Worm (Caenorhabditis elegans) whole organism, L1 larva: ENCODE data around the gene mat-2.

Source experiments
- C04F5.9 ChIP-seq: sonication (generic microtip); optimal IDR thresholded peaks from 2 replicates; lab custom pipeline; 2016; ENCODE audit warnings: missing genetic modification characterization, missing compliant biosample characterization
- C16A3.4 ChIP-seq: fragments of 150-350 bp; optimal IDR thresholded peaks from 2 replicates; lab custom pipeline; 2014; ENCODE audit warnings: missing biosample characterization, missing genetic modification characterization
- F16B12.6 ChIP-seq: fragments of 150-350 bp; optimal IDR thresholded peaks from 2 replicates; lab custom pipeline; 2014; ENCODE audit warnings: missing biosample characterization, missing genetic modification characterization
- Y116A8C.19 ChIP-seq: sonication (generic microtip); optimal IDR thresholded peaks from 2 replicates; lab custom pipeline; 2016; ENCODE audit warnings: missing compliant biosample characterization, missing genetic modification characterization, borderline replicate concordance
- ama-1 ChIP-seq: fragments of 150-350 bp; optimal IDR thresholded peaks from 2 replicates; lab custom pipeline; 2014
- ceh-8 ChIP-seq: fragments of 200-800 bp; sonication (Bioruptor generic); optimal IDR thresholded peaks from 2 replicates; lab custom pipeline; 2018; ENCODE audit warnings: mild to moderate bottlenecking, missing genetic modification characterization, moderate library complexity, missing compliant biosample characterization
- ceh-82 ChIP-seq, 3 experiments: fragments of 150-350 bp in 1 of 3; sonication (generic microtip) in 2 of 3; optimal IDR thresholded peaks; 2 replicates each; lab custom pipeline; 2014 to 2017; ENCODE audit warnings: missing biosample characterization in 3 of 3, missing genetic modification characterization in 3 of 3
- ceh-88 ChIP-seq: fragments of 200-800 bp; sonication (Bioruptor generic); IDR thresholded peaks from 2 replicates; pipeline ENCODE4 v1.3.6; 2022; ENCODE audit warnings: missing genetic modification characterization, missing compliant biosample characterization
- dpl-1 ChIP-seq, 3 experiments: fragments of 150-350 bp in 2 of 3; sonication (generic microtip) in 1 of 3; optimal IDR thresholded peaks; 2 replicates each; lab custom pipeline; 2014 to 2017; ENCODE audit warnings: missing biosample characterization in 3 of 3, missing genetic modification characterization in 3 of 3, missing genetic modification reagents in 3 of 3
- efl-1 ChIP-seq, 4 experiments: fragments of 150-350 bp; optimal IDR thresholded peaks in 3 of 4; peaks in 1 of 4; 1 replicate in 1 of 4; 2 replicates in 3 of 4; lab custom pipeline; 2014; ENCODE audit warnings: missing biosample characterization in 2 of 4, missing genetic modification characterization in 2 of 4, missing genetic modification reagents in 2 of 4
- egl-13 ChIP-seq: sonication (generic microtip); optimal IDR thresholded peaks from 2 replicates; lab custom pipeline; 2016; ENCODE audit warnings: missing genotype, missing genetic modification reagents, missing genetic modification characterization, missing compliant biosample characterization
- egl-27 ChIP-seq, 2 experiments: fragments of 150-350 bp in 1 of 2; sonication (generic microtip); optimal IDR thresholded peaks; 3 replicates each; lab custom pipeline; 2017 to 2018; ENCODE audit warnings: missing biosample characterization in 2 of 2, missing genetic modification characterization in 2 of 2, missing genetic modification reagents in 2 of 2
- elt-2 ChIP-seq: sonication (generic microtip); optimal IDR thresholded peaks from 2 replicates; lab custom pipeline; 2016; ENCODE audit warnings: missing genetic modification characterization, mild to moderate bottlenecking, inconsistent platforms, missing compliant biosample characterization, missing genetic modification reagents
- elt-3 ChIP-seq, 6 experiments: fragments of 150-350 bp in 1 of 6; sonication (generic microtip); optimal IDR thresholded peaks; 2 replicates each; lab custom pipeline; 2017 to 2018; ENCODE audit warnings: missing biosample characterization in 6 of 6, missing genetic modification characterization in 6 of 6, inconsistent platforms in 1 of 6
- fkh-4 ChIP-seq: sonication (generic microtip); optimal IDR thresholded peaks from 2 replicates; lab custom pipeline; 2016; ENCODE audit warnings: missing compliant biosample characterization, missing genetic modification characterization, borderline replicate concordance
- fkh-8 ChIP-seq: sonication (generic microtip); optimal IDR thresholded peaks from 2 replicates; lab custom pipeline; 2016; ENCODE audit warnings: mild to moderate bottlenecking, missing genetic modification characterization, missing compliant biosample characterization
- fos-1 ChIP-seq: fragments of 150-350 bp; optimal IDR thresholded peaks from 2 replicates; lab custom pipeline; 2014; ENCODE audit warnings: missing biosample characterization, missing genetic modification characterization
- hlh-4 ChIP-seq: sonication (generic microtip); optimal IDR thresholded peaks from 2 replicates; lab custom pipeline; 2016; ENCODE audit warnings: mild to moderate bottlenecking, missing genetic modification characterization, missing compliant biosample characterization
- irx-1 ChIP-seq: sonication (generic microtip); optimal IDR thresholded peaks from 2 replicates; lab custom pipeline; 2016; ENCODE audit warnings: missing genetic modification characterization, missing compliant biosample characterization
- jun-1 ChIP-seq: fragments of 150-350 bp; optimal IDR thresholded peaks from 2 replicates; lab custom pipeline; 2014; ENCODE audit warnings: missing biosample characterization, missing genetic modification reagents, missing genetic modification characterization
- lin-14 ChIP-seq: fragments of 200-800 bp; sonication (Bioruptor generic); optimal IDR thresholded peaks from 2 replicates; lab custom pipeline; 2018; ENCODE audit warnings: mild to moderate bottlenecking, missing genetic modification characterization, moderate library complexity, missing compliant biosample characterization
- lin-15B ChIP-seq: fragments of 150-350 bp; sonication (generic microtip); optimal IDR thresholded peaks from 3 replicates; lab custom pipeline; 2014; ENCODE audit warnings: missing biosample characterization, missing genetic modification characterization
- lin-39 ChIP-seq: fragments of 150-350 bp; optimal IDR thresholded peaks from 2 replicates; lab custom pipeline; 2014; ENCODE audit warnings: missing biosample characterization, missing genetic modification reagents, missing genetic modification characterization
- lsy-2 ChIP-seq, 2 experiments: fragments of 150-350 bp; optimal IDR thresholded peaks; 2 replicates each; lab custom pipeline; 2014; ENCODE audit warnings: missing biosample characterization in 2 of 2, missing genetic modification characterization in 2 of 2
- mab-9 ChIP-seq: fragments of 200-800 bp; sonication (Bioruptor generic); IDR thresholded peaks from 2 replicates; pipeline ENCODE4 v1.3.6; 2022; ENCODE audit warnings: missing genetic modification reagents, missing genetic modification characterization, missing compliant biosample characterization
- mdl-1 ChIP-seq, 2 experiments: fragments of 150-350 bp; optimal IDR thresholded peaks; 2 replicates each; lab custom pipeline; 2014 to 2017; ENCODE audit warnings: missing biosample characterization in 2 of 2, missing genetic modification characterization in 2 of 2, inconsistent platforms in 1 of 2
- mep-1 ChIP-seq: fragments of 150-350 bp; optimal IDR thresholded peaks from 2 replicates; lab custom pipeline; 2014; ENCODE audit warnings: missing biosample characterization, missing genetic modification characterization
- nhr-12 ChIP-seq: sonication (generic microtip); optimal IDR thresholded peaks from 2 replicates; lab custom pipeline; 2017; ENCODE audit warnings: missing biosample characterization, missing genetic modification characterization
- nhr-19 ChIP-seq: fragments of 200-800 bp; sonication (Bioruptor generic); conservative IDR thresholded peaks from 2 replicates; pipeline ENCODE4 v1.3.6; 2022; ENCODE audit warnings: missing genetic modification characterization, missing compliant biosample characterization
- nhr-20 ChIP-seq: sonication (generic microtip); optimal IDR thresholded peaks from 2 replicates; lab custom pipeline; 2016; ENCODE audit warnings: mild to moderate bottlenecking, missing genetic modification characterization, missing compliant biosample characterization
- nhr-47 ChIP-seq: sonication (generic microtip); optimal IDR thresholded peaks from 2 replicates; lab custom pipeline; 2016; ENCODE audit warnings: mild to moderate bottlenecking, missing genetic modification characterization, moderate library complexity, missing compliant biosample characterization
- nhr-71 ChIP-seq: sonication (generic microtip); optimal IDR thresholded peaks from 2 replicates; lab custom pipeline; 2016; ENCODE audit warnings: mild to moderate bottlenecking, missing genetic modification characterization, moderate library complexity, missing compliant biosample characterization
- nhr-76 ChIP-seq: sonication (generic microtip); optimal IDR thresholded peaks from 2 replicates; lab custom pipeline; 2017; ENCODE audit warnings: missing biosample characterization, missing genetic modification characterization
- nhr-77 ChIP-seq: fragments of 150-350 bp; optimal IDR thresholded peaks from 2 replicates; lab custom pipeline; 2014; ENCODE audit warnings: missing biosample characterization, missing genetic modification characterization
- nhr-84 ChIP-seq: sonication (generic microtip); optimal IDR thresholded peaks from 2 replicates; lab custom pipeline; 2017; ENCODE audit warnings: missing biosample characterization, missing genetic modification characterization
- nhr-85 ChIP-seq: sonication (generic microtip); peaks from one replicate; lab custom pipeline; 2016; ENCODE audit warnings: missing genetic modification characterization, inconsistent platforms, missing compliant biosample characterization
- pax-3 ChIP-seq: fragments of 200-800 bp; sonication (Bioruptor generic); optimal IDR thresholded peaks from 2 replicates; lab custom pipeline; 2018; ENCODE audit warnings: mild to moderate bottlenecking, missing genetic modification characterization, moderate library complexity, missing compliant biosample characterization
- rnt-1 ChIP-seq: sonication (generic microtip); optimal IDR thresholded peaks from 2 replicates; lab custom pipeline; 2016; ENCODE audit warnings: mild to moderate bottlenecking, missing genetic modification characterization, moderate library complexity, missing compliant biosample characterization
- skn-1 ChIP-seq: fragments of 150-350 bp; optimal IDR thresholded peaks from 2 replicates; lab custom pipeline; 2014; ENCODE audit warnings: missing biosample characterization, missing genetic modification characterization
- snpc-4 ChIP-seq: fragments of 150-350 bp; optimal IDR thresholded peaks from 2 replicates; lab custom pipeline; 2014; ENCODE audit warnings: missing biosample characterization, missing genetic modification characterization
- snu-23 ChIP-seq: sonication (generic microtip); optimal IDR thresholded peaks from 2 replicates; lab custom pipeline; 2016; ENCODE audit warnings: missing genetic modification characterization, missing compliant biosample characterization
- sox-4 ChIP-seq: sonication (generic microtip); optimal IDR thresholded peaks from 2 replicates; lab custom pipeline; 2016; ENCODE audit warnings: missing genetic modification characterization, missing compliant biosample characterization
- tbx-2 ChIP-seq: sonication (generic microtip); optimal IDR thresholded peaks from 2 replicates; lab custom pipeline; 2016; ENCODE audit warnings: missing genetic modification characterization, missing compliant biosample characterization
- unc-130 ChIP-seq: fragments of 150-350 bp; optimal IDR thresholded peaks from 2 replicates; lab custom pipeline; 2017; ENCODE audit warnings: missing biosample characterization, missing genetic modification characterization, inconsistent platforms
- unc-62 ChIP-seq: fragments of 150-350 bp; optimal IDR thresholded peaks from 2 replicates; lab custom pipeline; 2014; ENCODE audit warnings: missing biosample characterization, missing genetic modification reagents, missing genetic modification characterization
- unc-86 ChIP-seq: sonication (generic microtip); optimal IDR thresholded peaks from 2 replicates; lab custom pipeline; 2016; ENCODE audit warnings: missing genetic modification characterization, missing compliant biosample characterization
- vab-15 ChIP-seq: sonication (generic microtip); optimal IDR thresholded peaks from 2 replicates; lab custom pipeline; 2017; ENCODE audit warnings: missing genotype, mild to moderate bottlenecking, missing genetic modification characterization, missing compliant biosample characterization
- zip-4 ChIP-seq: fragments of 200-800 bp; sonication (Bioruptor generic); optimal IDR thresholded peaks from 2 replicates; lab custom pipeline; 2018; ENCODE audit warnings: mild to moderate bottlenecking, missing genetic modification characterization, moderate library complexity, missing compliant biosample characterization
- ztf-11 ChIP-seq, 2 experiments: sonication (generic microtip); optimal IDR thresholded peaks; 2 replicates each; lab custom pipeline; 2016 to 2017; ENCODE audit warnings: missing genetic modification characterization in 2 of 2, missing biosample characterization in 1 of 2, missing compliant biosample characterization in 1 of 2

The mat-2 gene

ce11 chrII:11166414-11166813 is 53.9 kb downstream of the mat-2 start:
- peak; percentile 10 for TF ChIP-seq tbx-2 (tag; lab: Kevin White, UChicago)
- no peak for TF ChIP-seq nhr-84 (tag; lab: Kevin White, UChicago)
- TF ChIP-seq ceh-88 (GFP tag; lab: Robert Waterston, UW) = no peak
- no peak for TF ChIP-seq unc-62
- TF ChIP-seq mdl-1 (tag; optimal IDR thresholded peaks at IDR 0.05; lab: Kevin White, UChicago) = no peak
- no peak for TF ChIP-seq nhr-47 (tag; lab: Kevin White, UChicago)
- no peak for TF ChIP-seq zip-4
- TF ChIP-seq nhr-19 = no peak
- TF ChIP-seq egl-13 = no peak
- no peak for TF ChIP-seq fkh-4 (tag; lab: Kevin White, UChicago)
- no peak for TF ChIP-seq nhr-77 (tag; lab: Kevin White, UChicago)
- TF ChIP-seq fkh-8 (tag; lab: Kevin White, UChicago) = no peak
- peak; percentile 27 for TF ChIP-seq mep-1 (tag; lab: Kevin White, UChicago)
- no peak for TF ChIP-seq snu-23 (GFP tag; lab: Kevin White, UChicago)
- TF ChIP-seq C16A3.4 (tag; lab: Kevin White, UChicago) = no peak
- TF ChIP-seq Y116A8C.19 (tag; lab: Kevin White, UChicago) = no peak
- TF ChIP-seq snpc-4 (tag; lab: Kevin White, UChicago) = peak; percentile 51
- no peak for TF ChIP-seq efl-1 (optimal IDR thresholded peaks at IDR 0.05; lab: Kevin White, UChicago)
- no peak for TF ChIP-seq efl-1 (GFP tag; optimal IDR thresholded peaks at IDR 0.05 in 1 of 2; lab: Kevin White, UChicago)
- peak; percentile 52 for TF ChIP-seq lin-14 (GFP tag; lab: Kevin White, UChicago)
- TF ChIP-seq ceh-8 (GFP tag; lab: Kevin White, UChicago) = no peak
- TF ChIP-seq nhr-12 (tag; lab: Kevin White, UChicago) = no peak
- TF ChIP-seq elt-2 (tag; lab: Kevin White, UChicago) = no peak

- TF ChIP-seq mep-1 (tag; lab: Kevin White, UChicago) (peak; percentile 18), egl-27 (tag; optimal IDR thresholded peaks at IDR 0.05; lab: Kevin White, UChicago) (peak in 1 of 2 experiments; percentile 9), fkh-4 (tag; lab: Kevin White, UChicago) (no peak), nhr-85 (peak; percentile 95), pax-3 (tag; lab: Kevin White, UChicago) (peak; percentile 16), vab-15 (tag; lab: Kevin White, UChicago) (no peak), skn-1 (tag; lab: Kevin White, UChicago) (peak; percentile 16), lin-14 (GFP tag; lab: Kevin White, UChicago) (peak; percentile 70), sox-4 (tag; lab: Kevin White, UChicago) (no peak), ceh-88 (GFP tag; lab: Robert Waterston, UW) (peak; percentile 42), ama-1 (lab: Kevin White, UChicago) (peak; percentile 89), efl-1 (optimal IDR thresholded peaks at IDR 0.05; lab: Kevin White, UChicago) (peak; percentile 29 to 68), efl-1 (GFP tag; optimal IDR thresholded peaks at IDR 0.05 in 1 of 2; lab: Kevin White, UChicago) (peak; percentile 10 to 96), unc-86 (tag; lab: Kevin White, UChicago) (peak; percentile 55), C04F5.9 (peak; percentile 41), hlh-4 (tag; lab: Kevin White, UChicago) (no peak), lin-15B (no peak), fkh-8 (tag; lab: Kevin White, UChicago) (peak; percentile 14), ztf-11 (tag; optimal IDR thresholded peaks at IDR 0.05; lab: Kevin White, UChicago) (peak in 1 of 2 experiments; percentile 50), fos-1 (tag; lab: Kevin White, UChicago) (peak; percentile 61), irx-1 (tag; lab: Kevin White, UChicago) (peak; percentile 43), lin-39 (tag; lab: Kevin White, UChicago) (peak; percentile 40), nhr-76 (tag; lab: Kevin White, UChicago) (no peak), nhr-19 (peak; percentile 89), mdl-1 (tag; optimal IDR thresholded peaks at IDR 0.05; lab: Kevin White, UChicago) (peak in 1 of 2 experiments; percentile 8), nhr-71 (tag; lab: Kevin White, UChicago) (peak; percentile 91), mab-9 (GFP tag; lab: Robert Waterston, UW) (no peak), rnt-1 (tag; lab: Kevin White, UChicago) (peak; percentile 93), dpl-1 (GFP tag; optimal IDR thresholded peaks at IDR 0.05; lab: Kevin White, UChicago) (peak; percentile 22 to 38 (median 31)), ceh-82 (tag; optimal IDR thresholded peaks at IDR 0.05; lab: Kevin White, UChicago) (peak; percentile 34 to 69 (median 54)), lsy-2 (tag; optimal IDR thresholded peaks at IDR 0.05; lab: Kevin White, UChicago) (peak; percentile 31 to 67), F16B12.6 (tag; lab: Kevin White, UChicago) (no peak), elt-3 (tag; optimal IDR thresholded peaks at IDR 0.05; lab: Kevin White, UChicago) (peak in 1 of 6 experiments; percentile 42), jun-1 (tag; lab: Kevin White, UChicago) (peak; percentile 7), nhr-20 (tag; lab: Kevin White, UChicago) (peak; percentile 82), unc-130 (tag; lab: Kevin White, UChicago) (no peak), nhr-77 (tag; lab: Kevin White, UChicago) (peak; percentile 59)
Observed at ce11 chrII:11167039-11167438, 54.5 kb downstream of the mat-2 start.
